Fruit fly (Drosophila melanogaster) whole organism, prepupa: ENCODE results near the gene CG17721.

Source experiments
- Blimp-1 ChIP-seq: fragments of 200-800 bp; sonication (Bioruptor generic); optimal IDR thresholded peaks from 3 replicates; lab custom pipeline; 2017; ENCODE audit warnings: missing biosample characterization, missing genetic modification characterization, mild to moderate bottlenecking, moderate library complexity, missing genetic modification reagents
- CG3919 ChIP-seq: fragments of 200-800 bp; sonication (Bioruptor generic); optimal IDR thresholded peaks from 3 replicates; lab custom pipeline; 2016; ENCODE audit warnings: missing biosample characterization, missing genetic modification characterization
- Hr38 ChIP-seq: sonication (Bioruptor generic); optimal IDR thresholded peaks from 2 replicates; lab custom pipeline; 2016; ENCODE audit warnings: missing biosample characterization, missing genetic modification characterization

dm6 chr3R:11236041-11236440 lies 1.1 kb downstream of the CG17721 start, which contains the start of gene CG31441:
- TF ChIP-seq Hr38 (GFP tag; lab: Kevin White, UChicago) (no peak), CG3919 (GFP tag; lab: Kevin White, UChicago) (no peak), Blimp-1 (GFP tag; lab: Kevin White, UChicago) (no peak)
